Worm (Caenorhabditis elegans): ENCODE results near the gene Y48A6B.8.
A peak's percentile ranks its signal among the peaks of the same experiment; 100 is the strongest.

Gene Y48A6B.8

ce11 chrIII:11007552-11008272 lies 21.5 kb downstream of the Y48A6B.8 start, which contains the start of the genes fipr-17 and Y48A6B.3 (continued):
- TF ChIP-seq vab-7 (GFP tag; IDR thresholded peaks at IDR 0.05) (no peak), fkh-10 (GFP tag; optimal IDR thresholded peaks at IDR 0.05) (peak; percentile 67), nhr-42 (GFP tag; IDR thresholded peaks at IDR 0.05) (0 out of 2 replicates have a peak, but pooled peaks have one; percentile 63), lsy-2 (tag; optimal IDR thresholded peaks at IDR 0.05) (peak in 1 of 2 experiments; percentile 91), unc-130 (GFP tag; optimal IDR thresholded peaks at IDR 0.05) (peak; percentile 39), saeg-2 (GFP tag; IDR thresholded peaks at IDR 0.05) (no peak), ceh-82 (tag; optimal IDR thresholded peaks at IDR 0.05) (no peak), mxl-3 (GFP tag; optimal IDR thresholded peaks at IDR 0.05) (no peak), snpc-4 (tag; optimal IDR thresholded peaks at IDR 0.05) (no peak), lim-7 (GFP tag; IDR thresholded peaks at IDR 0.05) (no peak), nhr-76 (tag; optimal IDR thresholded peaks at IDR 0.05) (no peak), dmd-8 (GFP tag; IDR thresholded peaks at IDR 0.05) (no peak), dve-1 (tag; optimal IDR thresholded peaks at IDR 0.05; ENCODE audit: insufficient read depth) (peak; percentile 80), attf-4 (tag; optimal IDR thresholded peaks at IDR 0.05) (no peak), set-16 (GFP tag; IDR thresholded peaks at IDR 0.05) (no peak), spr-1 (tag; optimal IDR thresholded peaks at IDR 0.05) (no peak), zfp-3 (GFP tag; conservative IDR thresholded peaks at IDR 0.05) (no peak), F37D6.2 (tag; optimal IDR thresholded peaks at IDR 0.05) (no peak), cey-2 (tag; optimal IDR thresholded peaks at IDR 0.05; ENCODE audit: borderline replicate concordance, insufficient read depth) (no peak), ztf-7 (tag; optimal IDR thresholded peaks at IDR 0.05) (no peak)

- TF ChIP-seq set-16 (GFP tag; IDR thresholded peaks at IDR 0.05): peak; percentile 52
- no peak for TF ChIP-seq ceh-20 (GFP tag; IDR thresholded peaks at IDR 0.05)
Measured at ce11 chrIII:11002808-11003207, 26.4 kb downstream of the Y48A6B.8 start.

ce11 chrIII:10995156-10995555 lies 34.1 kb downstream of the Y48A6B.8 start, which contains the start of gene dmsr-5:
TSS of gene dmsr-5 (minus strand) at chrIII:10995256.
- no peak for TF ChIP-seq rbr-2 (tag; optimal IDR thresholded peaks at IDR 0.05)
- no peak for TF ChIP-seq set-16 (GFP tag; IDR thresholded peaks at IDR 0.05)
- TF ChIP-seq php-3 (GFP tag; IDR thresholded peaks at IDR 0.05): no peak
- TF ChIP-seq ceh-28 (tag; optimal IDR thresholded peaks at IDR 0.05): no peak
- TF ChIP-seq R02D3.7 (tag; optimal IDR thresholded peaks at IDR 0.05): no peak
- no peak for TF ChIP-seq ztf-11 (tag; optimal IDR thresholded peaks at IDR 0.05)
- no peak for TF ChIP-seq madf-5 (GFP tag; IDR thresholded peaks at IDR 0.05)
- no peak for TF ChIP-seq nhr-102 (tag; optimal IDR thresholded peaks at IDR 0.05)
- TF ChIP-seq zfp-2 (tag; optimal IDR thresholded peaks at IDR 0.05): no peak
- no peak for TF ChIP-seq unc-39 (tag; optimal IDR thresholded peaks at IDR 0.05)

ce11 chrIII:10994085-10994484 lies 35.2 kb downstream of the Y48A6B.8 start:
- TF ChIP-seq ceh-44 (GFP tag; IDR thresholded peaks at IDR 0.05): no peak
- TF ChIP-seq pha-4 (GFP tag; IDR thresholded peaks at IDR 0.05): no peak
- TF ChIP-seq pha-4 (tag; optimal IDR thresholded peaks at IDR 0.05): no peak
- no peak for TF ChIP-seq nhr-28 (tag; optimal IDR thresholded peaks at IDR 0.05)
- TF ChIP-seq ceh-62 (tag; optimal IDR thresholded peaks at IDR 0.05): no peak
- TF ChIP-seq egl-43 (GFP tag; IDR thresholded peaks at IDR 0.05): no peak
- no peak for TF ChIP-seq daf-19 (GFP tag; conservative IDR thresholded peaks at IDR 0.05)
- TF ChIP-seq dpl-1 (GFP tag; optimal IDR thresholded peaks at IDR 0.05): no peak
- no peak for TF ChIP-seq nhr-6 (tag; optimal IDR thresholded peaks at IDR 0.05)
- no peak for TF ChIP-seq tra-1 (GFP tag; IDR thresholded peaks at IDR 0.05)
